Fruit fly (Drosophila melanogaster) whole organism, embryonic: Measurements from ENCODE around the gene MAGE.

Experiments
- Atf6 ChIP-seq: fragments of 200-800 bp; sonication (Bioruptor generic); IDR thresholded peaks from 2 replicates; pipeline ENCODE4 v1.3.6; 2022; ENCODE audit warnings: missing biosample characterization, missing genetic modification characterization
- Bgb ChIP-seq: fragments of 200-800 bp; sonication (Bioruptor generic); IDR thresholded peaks from 2 replicates; pipeline ENCODE4 v1.3.6; 2022; ENCODE audit warnings: missing biosample characterization, missing genetic modification characterization; ENCODE audit not compliant: partially characterized antibody
- CG10565 ChIP-seq: fragments of 200-800 bp; sonication (Bioruptor generic); optimal IDR thresholded peaks from 3 replicates; lab custom pipeline; 2016; ENCODE audit warnings: missing biosample characterization, mild to moderate bottlenecking, missing genetic modification characterization
- CG10959 ChIP-seq: fragments of 200-800 bp; sonication (Bioruptor generic); IDR thresholded peaks from 2 replicates; pipeline ENCODE4 v1.3.6; 2022; ENCODE audit warnings: missing biosample characterization, missing genetic modification characterization
- CG12299 ChIP-seq: fragments of 200-800 bp; sonication (Bioruptor generic); optimal IDR thresholded peaks from 2 replicates; lab custom pipeline; 2018; ENCODE audit warnings: missing biosample characterization, mild to moderate bottlenecking, missing genetic modification characterization
- CG13296 ChIP-seq: fragments of 200-800 bp; sonication (Bioruptor generic); optimal IDR thresholded peaks from 3 replicates; lab custom pipeline; 2018; ENCODE audit warnings: missing biosample characterization, mild to moderate bottlenecking, missing genetic modification characterization
- CG14050 ChIP-seq: fragments of 200-800 bp; sonication (Bioruptor generic); IDR thresholded peaks from 3 replicates; pipeline ENCODE4 v1.3.6; 2022; ENCODE audit warnings: missing biosample characterization, missing genetic modification characterization
- CG14441 ChIP-seq: fragments of 200-800 bp; sonication (Bioruptor generic); IDR thresholded peaks from 2 replicates; pipeline ENCODE4 v1.3.6; 2022; ENCODE audit warnings: missing biosample characterization, missing genetic modification characterization
- CG15479 ChIP-seq: fragments of 200-800 bp; sonication (Bioruptor generic); optimal IDR thresholded peaks from 3 replicates; lab custom pipeline; 2019; ENCODE audit warnings: missing biosample characterization, mild to moderate bottlenecking, missing genetic modification characterization, moderate library complexity
- CG17361 ChIP-seq: fragments of 200-800 bp; sonication (Bioruptor generic); IDR thresholded peaks from 3 replicates; pipeline ENCODE4 v1.3.6; 2022; ENCODE audit warnings: missing biosample characterization, missing genetic modification characterization
- CG18476 ChIP-seq: fragments of 200-800 bp; sonication (Bioruptor generic); optimal IDR thresholded peaks from 2 replicates; lab custom pipeline; 2016; ENCODE audit warnings: missing biosample characterization, mild to moderate bottlenecking, missing genetic modification characterization
- CG31365 ChIP-seq: fragments of 200-800 bp; sonication (Bioruptor generic); optimal IDR thresholded peaks from 2 replicates; lab custom pipeline; 2018; ENCODE audit warnings: missing biosample characterization, mild to moderate bottlenecking, missing genetic modification characterization
- CG31388 ChIP-seq: fragments of 200-800 bp; sonication (Bioruptor generic); optimal IDR thresholded peaks from 2 replicates; lab custom pipeline; 2016; ENCODE audit warnings: missing biosample characterization, missing genetic modification characterization
- CG4328 ChIP-seq: fragments of 200-800 bp; sonication (Bioruptor generic); optimal IDR thresholded peaks from 3 replicates; lab custom pipeline; 2017; ENCODE audit warnings: missing biosample characterization, missing genetic modification reagents, missing genetic modification characterization
- CG8388 ChIP-seq: fragments of 200-800 bp; sonication (Bioruptor generic); optimal IDR thresholded peaks from 2 replicates; lab custom pipeline; 2019; ENCODE audit warnings: missing biosample characterization, mild to moderate bottlenecking, missing genetic modification characterization, moderate library complexity
- CG9215 ChIP-seq: fragments of 200-800 bp; sonication (Bioruptor generic); IDR thresholded peaks from 2 replicates; pipeline ENCODE4 v1.3.6; 2022; ENCODE audit warnings: missing biosample characterization, missing genetic modification characterization
- Chrac-16 ChIP-seq: fragments of 200-800 bp; sonication (Bioruptor generic); optimal IDR thresholded peaks from 3 replicates; lab custom pipeline; 2016; ENCODE audit warnings: missing biosample characterization, missing genetic modification characterization
- Dek ChIP-seq: fragments of 200-800 bp; sonication (Bioruptor generic); optimal IDR thresholded peaks from 3 replicates; lab custom pipeline; 2019; ENCODE audit warnings: missing biosample characterization, mild to moderate bottlenecking, missing genetic modification characterization, moderate library complexity
- Dip3 ChIP-seq: fragments of 200-800 bp; sonication (Bioruptor generic); optimal IDR thresholded peaks from 3 replicates; lab custom pipeline; 2016; ENCODE audit warnings: missing biosample characterization, missing genetic modification characterization
- Doc3 ChIP-seq: fragments of 200-800 bp; sonication (Bioruptor generic); IDR thresholded peaks from 3 replicates; pipeline ENCODE4 v1.3.6; 2022; ENCODE audit warnings: missing biosample characterization, missing genetic modification characterization; ENCODE audit not compliant: partially characterized antibody
- Ets97D ChIP-seq: fragments of 200-800 bp; sonication (Bioruptor generic); optimal IDR thresholded peaks from 3 replicates; lab custom pipeline; 2016; ENCODE audit warnings: missing biosample characterization, missing genetic modification characterization
- Hmx ChIP-seq: fragments of 200-800 bp; sonication (Bioruptor generic); optimal IDR thresholded peaks from 2 replicates; lab custom pipeline; 2016; ENCODE audit warnings: missing biosample characterization, missing genetic modification characterization
- Hr51 ChIP-seq, 2 experiments: fragments of 200-800 bp; sonication (Bioruptor generic); optimal IDR thresholded peaks; 2 replicates in 1 of 2; 3 replicates in 1 of 2; lab custom pipeline; 2016 to 2018; ENCODE audit warnings: missing biosample characterization in 2 of 2, missing genetic modification characterization in 2 of 2, mild to moderate bottlenecking in 1 of 2, moderate library complexity in 1 of 2
- Mes4 ChIP-seq: fragments of 200-800 bp; sonication (Bioruptor generic); optimal IDR thresholded peaks from 2 replicates; lab custom pipeline; 2016; ENCODE audit warnings: missing biosample characterization, missing genetic modification characterization
- Myb ChIP-seq: fragments of 200-800 bp; sonication (Bioruptor generic); optimal IDR thresholded peaks from 2 replicates; lab custom pipeline; 2016; ENCODE audit warnings: missing biosample characterization, missing genetic modification characterization
- NC2α ChIP-seq: fragments of 200-800 bp; sonication (Bioruptor generic); optimal IDR thresholded peaks from 2 replicates; lab custom pipeline; 2016; ENCODE audit warnings: missing biosample characterization, missing genetic modification characterization
- Oli ChIP-seq: fragments of 200-800 bp; sonication (Bioruptor generic); optimal IDR thresholded peaks from 2 replicates; lab custom pipeline; 2018; ENCODE audit warnings: missing biosample characterization, mild to moderate bottlenecking, missing genetic modification characterization, moderate library complexity
- Optix ChIP-seq: fragments of 200-800 bp; sonication (Bioruptor generic); IDR thresholded peaks from 3 replicates; pipeline ENCODE4 v1.3.6; 2022; ENCODE audit warnings: missing biosample characterization, missing genetic modification characterization
- Sox100B ChIP-seq: fragments of 200-800 bp; sonication (Bioruptor generic); optimal IDR thresholded peaks from 3 replicates; lab custom pipeline; 2018; ENCODE audit warnings: missing biosample characterization, mild to moderate bottlenecking, missing genetic modification characterization
- Sry-β ChIP-seq: fragments of 200-800 bp; sonication (Bioruptor generic); optimal IDR thresholded peaks from 2 replicates; lab custom pipeline; 2018; ENCODE audit warnings: missing biosample characterization, mild to moderate bottlenecking, missing genetic modification characterization, moderate library complexity
- YL-1 ChIP-seq: fragments of 200-800 bp; sonication (Bioruptor generic); optimal IDR thresholded peaks from 3 replicates; lab custom pipeline; 2017; ENCODE audit warnings: missing biosample characterization, mild to moderate bottlenecking, missing genetic modification characterization
- az2 ChIP-seq: fragments of 200-800 bp; sonication (Bioruptor generic); optimal IDR thresholded peaks from 3 replicates; lab custom pipeline; 2016; ENCODE audit warnings: missing biosample characterization, missing genetic modification characterization
- cato ChIP-seq: fragments of 200-800 bp; sonication (Bioruptor generic); optimal IDR thresholded peaks from 2 replicates; lab custom pipeline; 2016; ENCODE audit warnings: missing biosample characterization, missing genetic modification characterization, borderline replicate concordance
- caup ChIP-seq: fragments of 200-800 bp; sonication (Bioruptor generic); optimal IDR thresholded peaks from 3 replicates; lab custom pipeline; 2017; ENCODE audit warnings: missing biosample characterization, mild to moderate bottlenecking, missing genetic modification characterization, moderate library complexity; ENCODE audit not compliant: severe bottlenecking
- danr ChIP-seq: fragments of 200-800 bp; sonication (Bioruptor generic); IDR thresholded peaks from 2 replicates; pipeline ENCODE4 v1.3.6; 2022; ENCODE audit warnings: missing biosample characterization, missing genetic modification characterization
- dimm ChIP-seq: fragments of 200-800 bp; sonication (Bioruptor generic); IDR thresholded peaks from 2 replicates; pipeline ENCODE4 v1.3.6; 2022; ENCODE audit warnings: missing biosample characterization, missing genetic modification characterization
- esg ChIP-seq: fragments of 200-800 bp; sonication (Bioruptor generic); conservative IDR thresholded peaks from 2 replicates; pipeline ENCODE4 v1.3.6; 2022; ENCODE audit warnings: missing biosample characterization, missing genetic modification characterization
- inv ChIP-seq: fragments of 200-800 bp; sonication (Bioruptor generic); IDR thresholded peaks from 2 replicates; pipeline ENCODE4 v1.3.6; 2022; ENCODE audit warnings: missing biosample characterization, missing genetic modification characterization; ENCODE audit not compliant: partially characterized antibody
- kni ChIP-seq: fragments of 200-800 bp; sonication (Bioruptor generic); optimal IDR thresholded peaks from 3 replicates; lab custom pipeline; 2017; ENCODE audit warnings: mild to moderate bottlenecking, missing biosample characterization, missing genetic modification reagents, missing genetic modification characterization
- nerfin-2 ChIP-seq: fragments of 200-800 bp; sonication (Bioruptor generic); IDR thresholded peaks from 2 replicates; pipeline ENCODE4 v1.3.6; 2022; ENCODE audit warnings: missing biosample characterization, missing genetic modification characterization; ENCODE audit not compliant: partially characterized antibody
- otp ChIP-seq: fragments of 200-800 bp; sonication (Bioruptor generic); IDR thresholded peaks from 3 replicates; pipeline ENCODE4, ENCODE4 v1.3.6; 2022; ENCODE audit warnings: missing biosample characterization, missing genetic modification characterization
- phol ChIP-seq: fragments of 200-800 bp; sonication (Bioruptor generic); optimal IDR thresholded peaks from 3 replicates; lab custom pipeline; 2018; ENCODE audit warnings: missing biosample characterization, mild to moderate bottlenecking, missing genetic modification characterization, moderate library complexity
- prd ChIP-seq, 3 experiments: fragments of >200 bp in 2 of 3; fragments of 200-800 bp in 1 of 3; sonication (Bioruptor generic) in 1 of 3; optimal IDR thresholded peaks in 2 of 3; IDR thresholded peaks in 1 of 3; 2 replicates in 2 of 3; 3 replicates in 1 of 3; pipeline versions ENCODE4 v1.3.6 to Lab custom; 2017 to 2022; ENCODE audit warnings: missing biosample characterization in 1 of 3, missing genetic modification characterization in 1 of 3
- pum ChIP-seq: fragments of 200-800 bp; sonication (Bioruptor generic); optimal IDR thresholded peaks from 2 replicates; lab custom pipeline; 2016; ENCODE audit warnings: missing biosample characterization, missing genetic modification characterization
- run ChIP-seq: fragments of 200-800 bp; sonication (Bioruptor generic); optimal IDR thresholded peaks from 3 replicates; lab custom pipeline; 2018; ENCODE audit warnings: missing biosample characterization, mild to moderate bottlenecking, missing genetic modification characterization
- sqz ChIP-seq: fragments of 200-800 bp; sonication (Bioruptor generic); optimal IDR thresholded peaks from 3 replicates; lab custom pipeline; 2018; ENCODE audit warnings: missing biosample characterization, mild to moderate bottlenecking, missing genetic modification characterization
- ssp ChIP-seq: fragments of 200-800 bp; sonication (Bioruptor generic); IDR thresholded peaks from 2 replicates; pipeline ENCODE4 v1.3.6; 2022; ENCODE audit warnings: missing biosample characterization, missing genetic modification characterization
- zen ChIP-seq: fragments of 200-800 bp; sonication (Bioruptor generic); optimal IDR thresholded peaks from 3 replicates; lab custom pipeline; 2018; ENCODE audit warnings: missing biosample characterization, mild to moderate bottlenecking, missing genetic modification characterization, moderate library complexity

MAGE gene

DNA sequence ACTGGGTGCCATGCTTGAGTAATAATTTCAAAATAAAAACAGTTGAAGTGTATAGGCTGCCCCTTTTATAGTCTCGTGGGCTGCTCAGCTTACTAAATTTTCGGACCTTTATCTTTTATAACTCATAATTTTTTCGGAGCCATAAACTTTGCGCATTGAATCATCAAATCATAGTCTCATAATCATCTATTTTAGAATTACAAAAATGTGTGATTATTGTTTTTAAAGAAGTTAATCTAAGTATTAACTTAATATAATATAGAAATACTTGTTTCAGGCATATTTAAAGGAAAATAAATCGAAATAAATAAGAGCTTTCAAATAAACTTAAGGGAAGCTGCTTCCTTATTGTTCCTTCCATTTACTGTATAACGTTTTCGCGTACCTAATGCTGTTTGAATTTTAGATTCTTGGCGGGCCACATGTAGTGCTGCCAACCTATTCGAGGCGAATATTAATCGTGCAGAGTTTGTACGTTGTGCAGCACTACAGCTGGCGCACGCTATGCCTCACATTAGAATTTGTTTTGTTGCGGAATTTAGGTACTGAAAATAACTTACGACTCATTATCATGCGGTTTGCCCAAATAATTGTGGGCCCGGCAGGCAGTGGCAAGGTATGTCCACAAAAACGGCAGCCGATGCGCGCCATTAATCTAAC is 10.6 kb downstream of the MAGE start, which contains the start of the genes CG14610 and CG2656 (continued):
- no peak for TF ChIP-seq Dek (tag; lab: Kevin White, UChicago)
- peak; percentile 44 to 82 for TF ChIP-seq Hr51 (GFP tag; optimal IDR thresholded peaks at IDR 0.05; lab: Kevin White, UChicago)
- TF ChIP-seq kni (GFP tag; lab: Kevin White, UChicago): peak; percentile 5
- TF ChIP-seq Sox100B (GFP tag; lab: Kevin White, UChicago): no peak
- TF ChIP-seq Hmx: no peak
- peak; percentile 42; the same call in 1 of the 2 replicates for TF ChIP-seq esg (GFP tag; lab: Robert Waterston, UW)
- peak; percentile 50 for TF ChIP-seq zen (tag; lab: Kevin White, UChicago)
- 0 out of 3 replicates have a peak, but pooled peaks have one; percentile 33 for TF ChIP-seq Doc3 (GFP tag; lab: Robert Waterston, UW)
- TF ChIP-seq run (tag; lab: Kevin White, UChicago): no peak
- TF ChIP-seq CG8388 (GFP tag; lab: Kevin White, UChicago): peak; percentile 31
- TF ChIP-seq CG10565: no peak
- peak; percentile 38 for TF ChIP-seq CG12299 (tag; lab: Kevin White, UChicago)
- peak; percentile 15 for TF ChIP-seq CG31365 (tag; lab: Kevin White, UChicago)
- TF ChIP-seq dimm: no peak
- peak; percentile 47; the same call in 2 of the 3 replicates for TF ChIP-seq CG14050
- TF ChIP-seq Dip3 (GFP tag; lab: Kevin White, UChicago): peak; percentile 82
- peak; percentile 89 for TF ChIP-seq Chrac-16
- peak; percentile 77 for TF ChIP-seq Bgb (GFP tag; lab: Robert Waterston, UW)
- peak; percentile 57 for TF ChIP-seq NC2α (GFP tag; lab: Kevin White, UChicago)
- TF ChIP-seq Sry-β (GFP tag; lab: Kevin White, UChicago): no peak
- TF ChIP-seq YL-1 (GFP tag; lab: Kevin White, UChicago): peak; percentile 80
- TF ChIP-seq inv: peak; percentile 37; the same call in 1 of the 2 replicates
- peak; percentile 34; the same call in 1 of the 2 replicates for TF ChIP-seq CG10959
- no peak for TF ChIP-seq CG17361 (GFP tag; lab: Robert Waterston, UW)
- TF ChIP-seq Oli (tag; lab: Kevin White, UChicago): peak; percentile 36
- TF ChIP-seq cato (GFP tag; lab: Kevin White, UChicago): peak; percentile 54
- TF ChIP-seq Ets97D (GFP tag; lab: Kevin White, UChicago): peak; percentile 82
- no peak for TF ChIP-seq Optix (GFP tag; lab: Robert Waterston, UW)
- 0 out of 3 replicates have a peak, but pooled peaks have one; percentile 34 for TF ChIP-seq otp (GFP tag; lab: Robert Waterston, UW)
- TF ChIP-seq CG13296 (GFP tag; lab: Kevin White, UChicago): peak; percentile 36
- TF ChIP-seq pum (GFP tag; lab: Kevin White, UChicago): peak; percentile 88
- TF ChIP-seq danr: no peak
- TF ChIP-seq prd (optimal IDR thresholded peaks at IDR 0.05; lab: Kevin White, UChicago): no peak
- peak; percentile 73 for TF ChIP-seq prd (GFP tag; IDR thresholded peaks at IDR 0.05; lab: Robert Waterston, UW)
- peak; percentile 80 for TF ChIP-seq Myb (GFP tag; lab: Kevin White, UChicago)
- peak; percentile 21 for TF ChIP-seq CG31388 (GFP tag; lab: Kevin White, UChicago)
- TF ChIP-seq az2 (GFP tag; lab: Kevin White, UChicago): peak; percentile 87
- TF ChIP-seq Mes4 (GFP tag; lab: Kevin White, UChicago): peak; percentile 67
- TF ChIP-seq CG18476 (GFP tag; lab: Kevin White, UChicago): peak; percentile 48
- no peak; the same call in 1 of the 2 replicates for TF ChIP-seq CG14441
- TF ChIP-seq CG15479: no peak
- peak; percentile 21 for TF ChIP-seq CG4328 (GFP tag; lab: Kevin White, UChicago)
- TF ChIP-seq phol (tag; lab: Kevin White, UChicago): peak; percentile 58
- TF ChIP-seq ssp (GFP tag; lab: Robert Waterston, UW): no peak
- no peak for TF ChIP-seq CG9215
- no peak for TF ChIP-seq nerfin-2
- peak; percentile 54; the same call in 1 of the 2 replicates for TF ChIP-seq Atf6 (GFP tag; lab: Robert Waterston, UW)
- TF ChIP-seq sqz (GFP tag; lab: Kevin White, UChicago): no peak
- TF ChIP-seq caup (GFP tag; lab: Kevin White, UChicago): peak; percentile 78
